Worm (Caenorhabditis elegans) whole organism, late embryonic: Measurements from ENCODE around the gene ZK673.11.

ENCODE experiments used
- C08G9.2 ChIP-seq: sonication (generic microtip); optimal IDR thresholded peaks from 2 replicates; lab custom pipeline; 2016; ENCODE audit warnings: mild to moderate bottlenecking, missing genetic modification characterization, moderate library complexity, missing compliant biosample characterization
- C38D4.7 ChIP-seq: fragments of 200-800 bp; sonication (Bioruptor generic); optimal IDR thresholded peaks from 2 replicates; lab custom pipeline; 2018; ENCODE audit warnings: mild to moderate bottlenecking, missing genetic modification characterization, moderate library complexity, missing compliant biosample characterization
- F13H6.1 ChIP-seq: sonication (generic microtip); optimal IDR thresholded peaks from 2 replicates; lab custom pipeline; 2016; ENCODE audit warnings: missing genetic modification characterization, missing compliant biosample characterization
- Y22D7AL.16 ChIP-seq: sonication (generic microtip); optimal IDR thresholded peaks from 2 replicates; lab custom pipeline; 2016; ENCODE audit warnings: missing genetic modification characterization, missing compliant biosample characterization
- ceh-22 ChIP-seq: sonication (generic microtip); optimal IDR thresholded peaks from 2 replicates; lab custom pipeline; 2017; ENCODE audit warnings: missing biosample characterization, missing genetic modification characterization
- ceh-24 ChIP-seq: sonication (generic microtip); optimal IDR thresholded peaks from 2 replicates; lab custom pipeline; 2016; ENCODE audit warnings: mild to moderate bottlenecking, missing genetic modification characterization, missing compliant biosample characterization
- ceh-30 ChIP-seq: fragments of 150-350 bp; optimal IDR thresholded peaks from 2 replicates; lab custom pipeline; 2014; ENCODE audit warnings: missing biosample characterization, missing genetic modification characterization
- ceh-31 ChIP-seq: sonication (generic microtip); optimal IDR thresholded peaks from 2 replicates; lab custom pipeline; 2016; ENCODE audit warnings: missing genetic modification characterization, missing compliant biosample characterization
- ceh-34 ChIP-seq: sonication (generic microtip); optimal IDR thresholded peaks from 2 replicates; lab custom pipeline; 2016; ENCODE audit warnings: mild to moderate bottlenecking, missing genetic modification characterization, missing compliant biosample characterization
- ceh-45 ChIP-seq: fragments of 200-800 bp; sonication (Bioruptor generic); IDR thresholded peaks from 2 replicates; pipeline ENCODE4 v1.3.6; 2022; ENCODE audit warnings: missing genetic modification reagents, missing genetic modification characterization, missing compliant biosample characterization
- ceh-48 ChIP-seq: sonication (generic microtip); optimal IDR thresholded peaks from 2 replicates; lab custom pipeline; 2016; ENCODE audit warnings: missing genetic modification characterization, inconsistent platforms, missing compliant biosample characterization
- che-1 ChIP-seq: sonication (generic microtip); optimal IDR thresholded peaks from 2 replicates; lab custom pipeline; 2016; ENCODE audit warnings: mild to moderate bottlenecking, missing genetic modification characterization, missing compliant biosample characterization
- elt-4 ChIP-seq: sonication (generic microtip); optimal IDR thresholded peaks from 2 replicates; lab custom pipeline; 2016; ENCODE audit warnings: missing genetic modification characterization, missing compliant biosample characterization
- fax-1 ChIP-seq: sonication (generic microtip); optimal IDR thresholded peaks from 2 replicates; lab custom pipeline; 2016; ENCODE audit warnings: missing genotype, missing genetic modification characterization, missing compliant biosample characterization
- fkh-6 ChIP-seq: sonication (generic microtip); optimal IDR thresholded peaks from 2 replicates; lab custom pipeline; 2016; ENCODE audit warnings: missing genetic modification characterization, missing compliant biosample characterization
- gmeb-2 ChIP-seq: sonication (generic microtip); optimal IDR thresholded peaks from 2 replicates; lab custom pipeline; 2016; ENCODE audit warnings: missing genetic modification characterization, inconsistent platforms, missing compliant biosample characterization
- hlh-8 ChIP-seq: sonication (generic microtip); optimal IDR thresholded peaks from 2 replicates; lab custom pipeline; 2016; ENCODE audit warnings: missing genotype, missing genetic modification characterization, missing compliant biosample characterization
- lim-6 ChIP-seq: sonication (generic microtip); optimal IDR thresholded peaks from 2 replicates; lab custom pipeline; 2016; ENCODE audit warnings: missing genetic modification characterization, missing compliant biosample characterization
- madf-2 ChIP-seq: sonication (generic microtip); optimal IDR thresholded peaks from 2 replicates; lab custom pipeline; 2017; ENCODE audit warnings: missing genetic modification characterization, missing compliant biosample characterization
- mec-3 ChIP-seq: sonication (generic microtip); optimal IDR thresholded peaks from 2 replicates; lab custom pipeline; 2016; ENCODE audit warnings: borderline replicate concordance, missing genetic modification characterization, missing compliant biosample characterization
- nhr-11 ChIP-seq: fragments of 150-350 bp; optimal IDR thresholded peaks from 2 replicates; lab custom pipeline; 2014; ENCODE audit warnings: missing biosample characterization, missing genetic modification characterization
- nhr-232 ChIP-seq: sonication (generic microtip); optimal IDR thresholded peaks from 2 replicates; lab custom pipeline; 2016; ENCODE audit warnings: missing genetic modification characterization, missing compliant biosample characterization
- npax-4 ChIP-seq: sonication (generic microtip); optimal IDR thresholded peaks from 2 replicates; lab custom pipeline; 2016; ENCODE audit warnings: missing genetic modification characterization, missing compliant biosample characterization
- odd-2 ChIP-seq: sonication (generic microtip); optimal IDR thresholded peaks from 2 replicates; lab custom pipeline; 2017; ENCODE audit warnings: antibody characterized with exemption, mild to moderate bottlenecking, missing genetic modification characterization, missing compliant biosample characterization
- pat-9 ChIP-seq: fragments of 200-800 bp; sonication (Bioruptor generic); optimal IDR thresholded peaks from 2 replicates; lab custom pipeline; 2018; ENCODE audit warnings: mild to moderate bottlenecking, missing genetic modification characterization, moderate library complexity, missing compliant biosample characterization
- pax-1 ChIP-seq: fragments of 150-350 bp; optimal IDR thresholded peaks from 2 replicates; lab custom pipeline; 2014; ENCODE audit warnings: missing biosample characterization, missing genetic modification characterization
- pha-4 ChIP-seq: fragments of 150-350 bp; optimal IDR thresholded peaks from 2 replicates; lab custom pipeline; 2018; ENCODE audit warnings: missing biosample characterization, missing genetic modification reagents, missing genetic modification characterization
- pros-1 ChIP-seq: fragments of 150-350 bp; optimal IDR thresholded peaks from 2 replicates; lab custom pipeline; 2014; ENCODE audit warnings: missing biosample characterization, missing genetic modification reagents, missing genetic modification characterization
- rnt-1 ChIP-seq: sonication (generic microtip); optimal IDR thresholded peaks from 2 replicates; lab custom pipeline; 2016; ENCODE audit warnings: missing genetic modification characterization, missing compliant biosample characterization
- sox-2 ChIP-seq: fragments of 200-800 bp; sonication (Bioruptor generic); IDR thresholded peaks from 2 replicates; pipeline ENCODE4 v1.3.6; 2022; ENCODE audit warnings: missing genetic modification reagents, missing genetic modification characterization, missing compliant biosample characterization
- syd-9 ChIP-seq: sonication (generic microtip); optimal IDR thresholded peaks from 2 replicates; lab custom pipeline; 2016; ENCODE audit warnings: mild to moderate bottlenecking, missing genetic modification characterization, moderate library complexity, missing compliant biosample characterization
- tbx-7 ChIP-seq: sonication (generic microtip); optimal IDR thresholded peaks from 2 replicates; lab custom pipeline; 2016; ENCODE audit warnings: missing genotype, missing genetic modification characterization, missing compliant biosample characterization
- ttx-3 ChIP-seq: sonication (generic microtip); optimal IDR thresholded peaks from 2 replicates; lab custom pipeline; 2016; ENCODE audit warnings: missing genetic modification reagents, missing genetic modification characterization, missing compliant biosample characterization
- unc-3 ChIP-seq, 2 experiments: fragments of 200-800 bp in 1 of 2; sonication (Bioruptor generic) in 1 of 2; sonication (generic microtip) in 1 of 2; conservative IDR thresholded peaks in 1 of 2; optimal IDR thresholded peaks in 1 of 2; 2 replicates each; pipeline versions ENCODE4 v1.3.6 to Lab custom; 2016 to 2022; ENCODE audit warnings: missing compliant biosample characterization in 2 of 2, missing genetic modification characterization in 2 of 2, missing genetic modification reagents in 1 of 2
- unc-55 ChIP-seq: sonication (generic microtip); optimal IDR thresholded peaks from 2 replicates; lab custom pipeline; 2017; ENCODE audit warnings: missing biosample characterization, missing genetic modification reagents, missing genetic modification characterization

The ZK673.11 gene

ce11 chrII:10476039-10476438 is 19.0 kb downstream of the ZK673.11 start, which contains the start of gene clec-58:
TSS of gene clec-58 (minus strand) at chrII:10476139.
- TF ChIP-seq C08G9.2 (tag; lab: Kevin White, UChicago) (no peak), ceh-22 (tag; lab: Kevin White, UChicago) (no peak), mec-3 (no peak), npax-4 (tag; lab: Kevin White, UChicago) (no peak), hlh-8 (tag; lab: Kevin White, UChicago) (no peak), ceh-24 (no peak), rnt-1 (tag; lab: Kevin White, UChicago) (no peak), gmeb-2 (no peak), pros-1 (no peak), elt-4 (tag; lab: Kevin White, UChicago) (no peak), Y22D7AL.16 (tag; lab: Kevin White, UChicago) (no peak), sox-2 (GFP tag; lab: Robert Waterston, UW) (no peak)
- TF ChIP-seq, all 69 proteins: peak for 0

- TF ChIP-seq gmeb-2, result no peak
- no peak for TF ChIP-seq ttx-3 (tag; lab: Kevin White, UChicago)
- no peak for TF ChIP-seq lim-6 (tag; lab: Kevin White, UChicago)
- TF ChIP-seq pax-1, result no peak
Measured at ce11 chrII:10476959-10477358, 19.9 kb downstream of the ZK673.11 start, which contains the start of gene ZK666.4. TSS of gene ZK666.4 (plus strand) at chrII:10477259.

ce11 chrII:10479348-10479747 is 22.3 kb downstream of the ZK673.11 start, which contains the start of gene clec-59:
TSS of gene clec-59 (minus strand) at chrII:10479448.
- no peak for TF ChIP-seq ceh-30
- no peak for TF ChIP-seq fkh-6 (tag; lab: Kevin White, UChicago)
- TF ChIP-seq madf-2, result no peak
- no peak for TF ChIP-seq tbx-7 (tag; lab: Kevin White, UChicago)
- no peak for TF ChIP-seq ceh-48 (tag; lab: Kevin White, UChicago)
- TF ChIP-seq C38D4.7, result no peak
- no peak for TF ChIP-seq ceh-45 (GFP tag; lab: Robert Waterston, UW)
- no peak for TF ChIP-seq nhr-11 (tag; lab: Kevin White, UChicago)

ce11 chrII:10480043-10480442 is 23.0 kb downstream of the ZK673.11 start:
- TF ChIP-seq fax-1 (tag; lab: Kevin White, UChicago) (no peak), unc-55 (GFP tag; lab: Kevin White, UChicago) (no peak), Y22D7AL.16 (tag; lab: Kevin White, UChicago) (no peak), nhr-232 (tag; lab: Kevin White, UChicago) (no peak), C08G9.2 (tag; lab: Kevin White, UChicago) (no peak), F13H6.1 (tag; lab: Kevin White, UChicago) (no peak), ceh-31 (tag; lab: Kevin White, UChicago) (no peak), pat-9 (tag; lab: Kevin White, UChicago) (no peak), pha-4 (tag; lab: Kevin White, UChicago) (no peak), unc-3 (GFP tag; conservative IDR thresholded peaks at IDR 0.05; lab: Robert Waterston, UW) (no peak), unc-3 (tag; optimal IDR thresholded peaks at IDR 0.05; lab: Kevin White, UChicago) (no peak), che-1 (tag; lab: Kevin White, UChicago) (no peak), lim-6 (tag; lab: Kevin White, UChicago) (no peak), ceh-34 (no peak), syd-9 (tag; lab: Kevin White, UChicago) (no peak), odd-2 (no peak)
